Worm (Caenorhabditis elegans) whole organism, L3 larva: ENCODE measurements around the gene T12D8.9.

Experiments
- ama-1 ChIP-seq: fragments of 150-350 bp; optimal IDR thresholded peaks from 2 replicates; lab custom pipeline; 2018
- egl-27 ChIP-seq: sonication (generic microtip); optimal IDR thresholded peaks from 4 replicates; lab custom pipeline; 2017; ENCODE audit warnings: missing biosample characterization, missing genetic modification reagents, missing genetic modification characterization
- lin-15B ChIP-seq: fragments of 150-350 bp; optimal IDR thresholded peaks from 2 replicates; lab custom pipeline; 2014; ENCODE audit warnings: missing biosample characterization, missing genetic modification characterization
- mml-1 ChIP-seq: fragments of 150-350 bp; sonication (generic microtip); optimal IDR thresholded peaks from 3 replicates; lab custom pipeline; 2014; ENCODE audit warnings: missing biosample characterization, missing genetic modification characterization
- nhr-12 ChIP-seq: fragments of 150-350 bp; optimal IDR thresholded peaks from 2 replicates; lab custom pipeline; 2014; ENCODE audit warnings: missing biosample characterization, missing genetic modification characterization
- nhr-237 ChIP-seq: fragments of 150-350 bp; optimal IDR thresholded peaks from 2 replicates; lab custom pipeline; 2014; ENCODE audit warnings: missing biosample characterization, missing genetic modification characterization
- nhr-43 ChIP-seq: sonication (generic microtip); optimal IDR thresholded peaks from 2 replicates; lab custom pipeline; 2016; ENCODE audit warnings: mild to moderate bottlenecking, missing genetic modification characterization, missing compliant biosample characterization; ENCODE audit not compliant: poor library complexity, severe bottlenecking
- nhr-76 ChIP-seq: fragments of 150-350 bp; sonication (generic microtip); optimal IDR thresholded peaks from 5 replicates; lab custom pipeline; 2014; ENCODE audit warnings: missing biosample characterization, missing genetic modification characterization
- snpc-4 ChIP-seq: fragments of 150-350 bp; optimal IDR thresholded peaks from 2 replicates; lab custom pipeline; 2014; ENCODE audit warnings: missing biosample characterization, missing genetic modification characterization
- ztf-11 ChIP-seq: fragments of 150-350 bp; optimal IDR thresholded peaks from 2 replicates; lab custom pipeline; 2014; ENCODE audit warnings: missing biosample characterization, missing genetic modification characterization

- TF ChIP-seq snpc-4 (tag; lab: Kevin White, UChicago) (no peak), egl-27 (tag; lab: Kevin White, UChicago) (no peak), mml-1 (no peak), ama-1 (no peak), nhr-76 (tag; lab: Kevin White, UChicago) (no peak), nhr-237 (no peak), nhr-43 (tag; lab: Kevin White, UChicago) (no peak), lin-15B (tag; lab: Kevin White, UChicago) (no peak), ztf-11 (tag; lab: Kevin White, UChicago) (no peak), nhr-12 (tag; lab: Kevin White, UChicago) (no peak)
Observed at ce11 chrIII:13656680-13657079, 39.8 kb downstream of the T12D8.9 start.
